In genomic region chrX:1522068-1522467, ce11 we compare ENCODE assay signal across 4 worm cellular contexts.
TF ChIP-seq lines count a peak whose summit lies in the region.

No protein-coding gene starts in this region.

TF ChIP-seq in whole organism, L1 larva, 84 proteins besides CTCF, POLR2A, EP300 and RAD21 (continued from another document and continues in another):
- TF ChIP-seq hlh-17 (GFP tag; optimal IDR thresholded peaks at IDR 0.05; lab: Kevin White, UChicago; ENCODE audit: borderline replicate concordance) (no peak), ceh-88 (GFP tag; IDR thresholded peaks at IDR 0.05; lab: Robert Waterston, UW) (no peak), hlh-4 (tag; optimal IDR thresholded peaks at IDR 0.05; lab: Kevin White, UChicago) (no peak), vab-15 (tag; optimal IDR thresholded peaks at IDR 0.05; lab: Kevin White, UChicago) (no peak), unc-62 (GFP tag; optimal IDR thresholded peaks at IDR 0.05; lab: Kevin White, UChicago) (no peak), nhr-19 (GFP tag; conservative IDR thresholded peaks at IDR 0.05; lab: Robert Waterston, UW) (peak; percentile 24; the same call in 1 of the 2 replicates), nhr-90 (tag; optimal IDR thresholded peaks at IDR 0.05; lab: Kevin White, UChicago; ENCODE audit: poor library complexity) (no peak), efl-1 (optimal IDR thresholded peaks at IDR 0.05; lab: Kevin White, UChicago) (peak in 1 of 2 experiments; percentile 9), efl-1 (GFP tag; optimal IDR thresholded peaks at IDR 0.05 in 1 of 2; lab: Kevin White, UChicago) (no peak), unc-86 (tag; optimal IDR thresholded peaks at IDR 0.05; lab: Kevin White, UChicago) (no peak), fkh-10 (GFP tag; optimal IDR thresholded peaks at IDR 0.05; lab: Kevin White, UChicago) (no peak), sox-4 (tag; optimal IDR thresholded peaks at IDR 0.05; lab: Kevin White, UChicago) (no peak), pqm-1 (tag; optimal IDR thresholded peaks at IDR 0.05; lab: Kevin White, UChicago) (no peak), mab-9 (GFP tag; IDR thresholded peaks at IDR 0.05; lab: Robert Waterston, UW) (no peak), irx-1 (tag; optimal IDR thresholded peaks at IDR 0.05; lab: Kevin White, UChicago) (no peak), jun-1 (tag; optimal IDR thresholded peaks at IDR 0.05; lab: Kevin White, UChicago) (no peak), nhr-47 (tag; optimal IDR thresholded peaks at IDR 0.05; lab: Kevin White, UChicago) (no peak), nhr-76 (tag; optimal IDR thresholded peaks at IDR 0.05; lab: Kevin White, UChicago) (no peak), fkh-8 (tag; optimal IDR thresholded peaks at IDR 0.05; lab: Kevin White, UChicago) (no peak), nhr-20 (tag; optimal IDR thresholded peaks at IDR 0.05; lab: Kevin White, UChicago) (no peak), C34B4.2 (tag; optimal IDR thresholded peaks at IDR 0.05; lab: Kevin White, UChicago) (no peak), ceh-82 (tag; optimal IDR thresholded peaks at IDR 0.05; lab: Kevin White, UChicago) (peak in 2 of 3 experiments; percentile 3 to 42), tlp-1 (tag; optimal IDR thresholded peaks at IDR 0.05; lab: Kevin White, UChicago) (no peak), lin-13 (GFP tag; optimal IDR thresholded peaks at IDR 0.05; lab: Kevin White, UChicago) (no peak), nhr-12 (tag; optimal IDR thresholded peaks at IDR 0.05; lab: Kevin White, UChicago) (no peak), isw-1 (GFP tag; IDR thresholded peaks at IDR 0.05; lab: Robert Waterston, UW) (no peak), rnt-1 (tag; optimal IDR thresholded peaks at IDR 0.05; lab: Kevin White, UChicago) (peak; percentile 67), pag-3 (tag; optimal IDR thresholded peaks at IDR 0.05; lab: Kevin White, UChicago; ENCODE audit: borderline replicate concordance, insufficient read depth) (no peak), swsn-7 (tag; optimal IDR thresholded peaks at IDR 0.05; lab: Kevin White, UChicago) (peak; percentile 4), nhr-85 (tag; lab: Kevin White, UChicago) (no peak), elt-3 (tag; optimal IDR thresholded peaks at IDR 0.05; lab: Kevin White, UChicago) (no peak), ztf-4 (tag; optimal IDR thresholded peaks at IDR 0.05; lab: Kevin White, UChicago) (no peak), lsy-2 (tag; optimal IDR thresholded peaks at IDR 0.05; lab: Kevin White, UChicago) (peak; percentile 21 to 38), F16B12.6 (tag; optimal IDR thresholded peaks at IDR 0.05; lab: Kevin White, UChicago) (no peak)

TF ChIP-seq in whole organism, L3 larva, 47 proteins besides CTCF, POLR2A, EP300 and RAD21 (continued from another document):
- TF ChIP-seq lin-15B (tag; optimal IDR thresholded peaks at IDR 0.05; lab: Kevin White, UChicago) (peak; percentile 5), nhr-237 (tag; optimal IDR thresholded peaks at IDR 0.05; lab: Kevin White, UChicago) (no peak), pqm-1 (tag; optimal IDR thresholded peaks at IDR 0.05; lab: Kevin White, UChicago) (no peak), R02D3.7 (tag; optimal IDR thresholded peaks at IDR 0.05; lab: Kevin White, UChicago) (no peak), mdl-1 (tag; optimal IDR thresholded peaks at IDR 0.05; lab: Kevin White, UChicago) (no peak), daf-12 (tag; optimal IDR thresholded peaks at IDR 0.05; lab: Kevin White, UChicago) (no peak), nhr-76 (tag; optimal IDR thresholded peaks at IDR 0.05; lab: Kevin White, UChicago) (no peak), fkh-10 (GFP tag; optimal IDR thresholded peaks at IDR 0.05; lab: Kevin White, UChicago) (no peak), hmg-11 (tag; optimal IDR thresholded peaks at IDR 0.05; lab: Kevin White, UChicago) (peak; percentile 35), ceh-16 (tag; optimal IDR thresholded peaks at IDR 0.05; lab: Kevin White, UChicago) (no peak), ztf-4 (tag; optimal IDR thresholded peaks at IDR 0.05; lab: Kevin White, UChicago) (no peak), nhr-67 (tag; optimal IDR thresholded peaks at IDR 0.05; lab: Kevin White, UChicago) (no peak), elt-1 (tag; optimal IDR thresholded peaks at IDR 0.05; lab: Kevin White, UChicago) (no peak), zag-1 (tag; optimal IDR thresholded peaks at IDR 0.05; lab: Kevin White, UChicago) (no peak), nhr-25 (tag; optimal IDR thresholded peaks at IDR 0.05; lab: Kevin White, UChicago) (no peak), egl-5 (tag; optimal IDR thresholded peaks at IDR 0.05; lab: Kevin White, UChicago) (no peak), lsy-12 (tag; optimal IDR thresholded peaks at IDR 0.05; lab: Kevin White, UChicago) (no peak), nhr-11 (tag; optimal IDR thresholded peaks at IDR 0.05; lab: Kevin White, UChicago) (no peak)
TF ChIP-seq in whole organism, L3 larva: peak in this region for 4.

TF ChIP-seq in whole organism, L4 larva, 104 proteins besides CTCF, POLR2A, EP300 and RAD21 (continued from another document):
- TF ChIP-seq nhr-25 (tag; optimal IDR thresholded peaks at IDR 0.05; lab: Kevin White, UChicago; ENCODE audit: borderline replicate concordance, insufficient read depth) (no peak), madf-5 (GFP tag; IDR thresholded peaks at IDR 0.05; lab: Robert Waterston, UW) (no peak), tra-1 (GFP tag; IDR thresholded peaks at IDR 0.05; lab: Robert Waterston, UW) (no peak), zag-1 (tag; optimal IDR thresholded peaks at IDR 0.05; lab: Kevin White, UChicago) (no peak), nhr-237 (tag; optimal IDR thresholded peaks at IDR 0.05; lab: Kevin White, UChicago) (no peak), snpc-1.2 (GFP tag; IDR thresholded peaks at IDR 0.05; lab: Robert Waterston, UW) (no peak), set-16 (GFP tag; IDR thresholded peaks at IDR 0.05; lab: Robert Waterston, UW) (peak; percentile 36; the same call in 1 of the 2 replicates), fkh-10 (GFP tag; optimal IDR thresholded peaks at IDR 0.05; lab: Kevin White, UChicago) (no peak), ama-1 (optimal IDR thresholded peaks at IDR 0.05; lab: Kevin White, UChicago) (no peak), snpc-4 (tag; optimal IDR thresholded peaks at IDR 0.05; lab: Kevin White, UChicago) (no peak), egl-43 (GFP tag; IDR thresholded peaks at IDR 0.05; lab: Robert Waterston, UW) (no peak), duxl-1 (tag; optimal IDR thresholded peaks at IDR 0.05; lab: Kevin White, UChicago; ENCODE audit: poor library complexity) (no peak), F26F4.8 (GFP tag; conservative IDR thresholded peaks at IDR 0.05; lab: Robert Waterston, UW) (no peak), ceh-44 (GFP tag; IDR thresholded peaks at IDR 0.05; lab: Robert Waterston, UW) (no peak), F10B5.3 (tag; optimal IDR thresholded peaks at IDR 0.05; lab: Kevin White, UChicago) (no peak), Y75B8A.6 (GFP tag; IDR thresholded peaks at IDR 0.05; lab: Robert Waterston, UW) (no peak), lsy-2 (tag; optimal IDR thresholded peaks at IDR 0.05; lab: Kevin White, UChicago) (peak in 1 of 2 experiments; percentile 27), daf-19 (GFP tag; conservative IDR thresholded peaks at IDR 0.05; lab: Robert Waterston, UW) (no peak), nhr-6 (tag; optimal IDR thresholded peaks at IDR 0.05; lab: Kevin White, UChicago) (no peak), ceh-28 (tag; optimal IDR thresholded peaks at IDR 0.05; lab: Kevin White, UChicago) (no peak), hlh-11 (tag; optimal IDR thresholded peaks at IDR 0.05; lab: Kevin White, UChicago) (peak; percentile 60), php-3 (GFP tag; IDR thresholded peaks at IDR 0.05; lab: Robert Waterston, UW) (no peak), rbr-2 (tag; optimal IDR thresholded peaks at IDR 0.05; lab: Kevin White, UChicago) (no peak), lim-7 (GFP tag; IDR thresholded peaks at IDR 0.05; lab: Robert Waterston, UW) (no peak), dmd-8 (GFP tag; IDR thresholded peaks at IDR 0.05; lab: Robert Waterston, UW) (no peak), fos-1 (tag; optimal IDR thresholded peaks at IDR 0.05; lab: Kevin White, UChicago) (no peak), T20F7.1 (GFP tag; optimal IDR thresholded peaks at IDR 0.05; lab: Kevin White, UChicago) (no peak), R02D3.7 (tag; optimal IDR thresholded peaks at IDR 0.05; lab: Kevin White, UChicago) (no peak), zfp-3 (GFP tag; conservative IDR thresholded peaks at IDR 0.05; lab: Robert Waterston, UW) (no peak), aha-1 (tag; lab: Kevin White, UChicago) (peak; percentile 96), hlh-30 (tag; optimal IDR thresholded peaks at IDR 0.05; lab: Kevin White, UChicago; ENCODE audit: insufficient read depth) (peak; percentile 82), mxl-3 (GFP tag; optimal IDR thresholded peaks at IDR 0.05; lab: Kevin White, UChicago) (no peak), dve-1 (tag; optimal IDR thresholded peaks at IDR 0.05; lab: Kevin White, UChicago; ENCODE audit: insufficient read depth) (no peak), lin-38 (GFP tag; IDR thresholded peaks at IDR 0.05; lab: Robert Waterston, UW) (no peak), nhr-76 (tag; optimal IDR thresholded peaks at IDR 0.05; lab: Kevin White, UChicago) (no peak), mdl-1 (tag; optimal IDR thresholded peaks at IDR 0.05; lab: Kevin White, UChicago) (peak in 1 of 2 experiments; percentile 45), F37D6.2 (tag; optimal IDR thresholded peaks at IDR 0.05; lab: Kevin White, UChicago) (no peak), lin-29 (GFP tag; IDR thresholded peaks at IDR 0.05; lab: Robert Waterston, UW) (no peak), egl-27 (tag; optimal IDR thresholded peaks at IDR 0.05; lab: Kevin White, UChicago) (no peak), pqm-1 (tag; optimal IDR thresholded peaks at IDR 0.05; lab: Kevin White, UChicago) (no peak), vab-7 (GFP tag; IDR thresholded peaks at IDR 0.05; lab: Robert Waterston, UW) (no peak)
TF ChIP-seq in whole organism, L4 larva: peak in this region for 8.

TF ChIP-seq in whole organism, mixed stage, embryonic, 35 proteins besides CTCF, POLR2A, EP300 and RAD21 (continued from another document):
- TF ChIP-seq bed-3 (GFP tag; optimal IDR thresholded peaks at IDR 0.05; lab: Kevin White, UChicago) (no peak), nhr-2 (tag; optimal IDR thresholded peaks at IDR 0.05; lab: Kevin White, UChicago) (no peak), ztf-11 (tag; optimal IDR thresholded peaks at IDR 0.05; lab: Kevin White, UChicago) (no peak), nhr-237 (tag; optimal IDR thresholded peaks at IDR 0.05; lab: Kevin White, UChicago) (no peak), blmp-1 (tag; optimal IDR thresholded peaks at IDR 0.05; lab: Kevin White, UChicago) (no peak)
